Worm (Caenorhabditis elegans): ENCODE data around the gene ard-1.

- TF ChIP-seq med-1 (GFP tag; optimal IDR thresholded peaks at IDR 0.05; ENCODE audit: insufficient read depth) (no peak), cog-1 (tag; optimal IDR thresholded peaks at IDR 0.05) (peak; percentile 63), ref-1 (GFP tag; conservative IDR thresholded peaks at IDR 0.05) (no peak), tab-1 (GFP tag; IDR thresholded peaks at IDR 0.05) (no peak), klf-2 (GFP tag; conservative IDR thresholded peaks at IDR 0.05) (no peak), ztf-29 (GFP tag; IDR thresholded peaks at IDR 0.05) (no peak), ztf-23 (GFP tag; IDR thresholded peaks at IDR 0.05) (peak; percentile 70), flt-1 (GFP tag; IDR thresholded peaks at IDR 0.05) (no peak)
These were observed 48.3 kb upstream of the ard-1 start for ce11 chrIV:11082789-11083235.

All from whole organism, midembryonic.